Worm (Caenorhabditis elegans): ENCODE results near the gene C10C6.3.

C10C6.3 gene

DNA sequence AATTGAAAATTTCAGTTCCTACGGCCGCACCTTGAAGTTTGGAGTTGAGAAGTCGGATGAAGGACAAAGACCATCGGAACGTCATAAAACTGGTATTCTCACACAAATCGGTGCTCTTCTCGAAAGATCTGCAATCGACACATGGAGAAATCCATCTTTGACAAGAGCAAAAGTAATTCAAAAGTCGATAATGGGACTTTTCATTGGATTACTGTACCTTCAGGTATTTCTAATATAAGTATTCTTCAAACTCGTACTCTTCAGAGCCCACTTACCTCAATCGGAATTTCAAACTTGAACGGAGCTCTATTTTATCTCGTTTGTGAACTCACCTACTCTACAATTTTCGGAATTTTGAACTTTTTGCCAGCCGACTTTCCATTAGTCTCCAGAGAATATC, 7.0 kb upstream of the C10C6.3 start:
- TF ChIP-seq R02D3.7 (tag; optimal IDR thresholded peaks at IDR 0.05) (no peak), lsy-12 (tag; optimal IDR thresholded peaks at IDR 0.05) (no peak), fos-1 (tag; optimal IDR thresholded peaks at IDR 0.05) (no peak), egl-5 (tag; optimal IDR thresholded peaks at IDR 0.05) (no peak), aly-2 (tag; optimal IDR thresholded peaks at IDR 0.05) (no peak), elt-2 (tag; optimal IDR thresholded peaks at IDR 0.05) (no peak), ceh-9 (tag; optimal IDR thresholded peaks at IDR 0.05) (no peak), skn-1 (tag; optimal IDR thresholded peaks at IDR 0.05) (no peak)

DNA sequence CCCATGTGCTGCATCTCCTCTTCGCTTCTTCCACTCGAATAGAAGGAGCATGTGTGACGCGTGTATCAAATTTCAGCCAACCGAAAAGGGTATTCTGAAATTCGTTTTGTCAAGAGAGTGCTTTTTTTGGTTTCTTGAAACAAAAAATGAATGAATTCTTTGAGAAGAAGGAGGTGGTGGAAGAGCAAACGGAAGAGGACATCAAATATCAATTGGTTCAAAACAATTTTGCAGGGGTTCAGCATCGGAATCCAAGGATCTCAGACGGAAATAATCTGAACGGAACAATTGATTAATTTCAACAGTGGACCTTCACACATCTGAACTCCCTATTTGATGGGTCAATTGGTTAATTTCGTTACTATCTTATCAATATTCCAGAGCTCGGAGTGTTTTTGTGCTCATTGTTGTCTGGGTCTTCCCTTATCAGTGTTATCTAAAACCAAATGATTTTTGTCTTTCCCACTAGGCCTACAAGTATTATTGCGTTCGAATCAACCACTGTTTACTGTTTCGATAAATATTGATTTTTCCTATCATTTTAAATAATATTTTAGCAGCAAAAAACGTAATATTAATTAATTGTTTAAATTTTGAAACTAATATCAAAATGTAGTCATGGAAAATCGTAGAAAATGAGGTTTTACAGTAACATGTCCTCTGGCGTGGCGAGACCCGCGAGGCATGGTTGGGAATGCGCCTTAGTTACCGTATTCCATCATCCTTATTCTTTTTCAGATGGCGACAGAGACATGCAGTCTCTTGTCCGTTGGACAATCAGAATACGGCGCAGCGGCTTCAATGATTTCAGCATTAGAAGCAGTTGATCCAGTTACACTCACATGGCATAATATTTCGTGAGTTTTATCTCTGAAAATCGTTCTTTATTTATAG, 4.9 kb upstream of the C10C6.3 start, which contains the start of the genes C10C6.13 and wht-2:
C10C6.13 (minus strand) TSS at position 51 of the 894 bp plus-strand sequence.
wht-2 (plus strand) TSS at position 739 of the 894 bp plus-strand sequence.
- TF ChIP-seq pha-4 (tag; optimal IDR thresholded peaks at IDR 0.05) (peak; percentile 19), jun-1 (tag; optimal IDR thresholded peaks at IDR 0.05) (no peak), tbx-2 (tag; optimal IDR thresholded peaks at IDR 0.05) (no peak), lsy-12 (tag; optimal IDR thresholded peaks at IDR 0.05) (no peak), pqm-1 (tag; optimal IDR thresholded peaks at IDR 0.05) (peak; percentile 62), nhr-28 (tag; optimal IDR thresholded peaks at IDR 0.05) (no peak), ceh-82 (tag; optimal IDR thresholded peaks at IDR 0.05) (no peak), nhr-12 (tag; optimal IDR thresholded peaks at IDR 0.05) (no peak), nhr-77 (tag; optimal IDR thresholded peaks at IDR 0.05) (no peak), elt-2 (tag; optimal IDR thresholded peaks at IDR 0.05) (peak; percentile 82)

DNA sequence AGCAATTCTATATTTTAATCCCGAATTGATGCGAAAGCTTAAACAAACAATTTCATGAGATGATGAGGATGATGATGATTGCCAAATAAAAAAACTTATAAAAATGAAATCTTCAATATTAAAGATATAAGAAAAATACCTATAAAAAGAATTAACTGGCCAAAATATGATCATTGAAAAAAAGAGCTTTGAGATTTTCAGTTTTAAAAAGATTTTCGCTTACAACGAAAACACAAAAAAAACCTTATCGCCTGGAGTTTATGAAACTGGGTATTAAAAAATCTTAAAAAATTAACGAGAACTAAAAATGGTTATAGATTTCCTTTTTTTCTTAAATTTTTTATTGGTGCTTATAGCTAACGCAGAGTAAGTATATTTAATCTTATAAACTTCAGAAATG, 2.4 kb upstream of the C10C6.3 start, which contains the start of gene C10C6.7:
C10C6.7 (minus strand) TSS at position 101 of the 400 bp plus-strand sequence.
- TF ChIP-seq ztf-4 (tag; optimal IDR thresholded peaks at IDR 0.05): no peak
- TF ChIP-seq zag-1 (tag; optimal IDR thresholded peaks at IDR 0.05): no peak
- TF ChIP-seq egl-5 (tag; optimal IDR thresholded peaks at IDR 0.05): no peak
- TF ChIP-seq ceh-9 (tag; optimal IDR thresholded peaks at IDR 0.05): no peak
- no peak for TF ChIP-seq pqm-1 (tag; optimal IDR thresholded peaks at IDR 0.05)
- no peak for TF ChIP-seq ceh-28 (tag; optimal IDR thresholded peaks at IDR 0.05)
- TF ChIP-seq lsy-12 (tag; optimal IDR thresholded peaks at IDR 0.05): no peak
- no peak for TF ChIP-seq hmg-11 (tag; optimal IDR thresholded peaks at IDR 0.05)
- TF ChIP-seq eor-1 (tag; optimal IDR thresholded peaks at IDR 0.05): no peak
- no peak for TF ChIP-seq ceh-82 (tag; optimal IDR thresholded peaks at IDR 0.05)
- no peak for TF ChIP-seq elt-3 (tag; optimal IDR thresholded peaks at IDR 0.05)
- no peak for TF ChIP-seq nfya-1 (tag; optimal IDR thresholded peaks at IDR 0.05; ENCODE audit: insufficient read depth)
- TF ChIP-seq jun-1 (tag; optimal IDR thresholded peaks at IDR 0.05): no peak
- TF ChIP-seq fos-1 (tag; optimal IDR thresholded peaks at IDR 0.05): no peak
- TF ChIP-seq snpc-4 (tag; optimal IDR thresholded peaks at IDR 0.05): no peak
- no peak for TF ChIP-seq nhr-23 (tag; optimal IDR thresholded peaks at IDR 0.05)

DNA sequence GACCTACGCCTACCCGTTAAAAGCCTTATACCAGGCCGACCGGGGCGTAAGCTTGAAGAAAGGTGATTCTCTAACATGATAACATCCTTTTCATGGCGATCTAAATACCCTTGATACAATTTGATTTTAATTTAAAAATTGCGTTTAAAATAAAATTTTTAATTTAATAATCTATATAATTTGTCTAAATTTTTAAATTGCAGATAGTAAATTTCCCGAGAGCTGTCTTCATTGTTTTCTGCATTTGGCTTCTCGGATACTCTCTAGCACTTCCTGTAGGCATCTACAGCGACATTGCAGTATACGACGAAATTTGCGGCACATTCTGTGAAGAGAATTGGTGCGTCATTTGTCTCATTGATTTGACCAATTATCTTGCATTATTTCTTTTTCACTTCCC, 3.7 kb downstream of the C10C6.3 start:
- TF ChIP-seq eor-1 (tag; optimal IDR thresholded peaks at IDR 0.05) (no peak), lin-39 (tag; optimal IDR thresholded peaks at IDR 0.05) (peak; percentile 19), nhr-43 (tag; optimal IDR thresholded peaks at IDR 0.05; ENCODE audit: poor library complexity, severe bottlenecking) (no peak)

DNA sequence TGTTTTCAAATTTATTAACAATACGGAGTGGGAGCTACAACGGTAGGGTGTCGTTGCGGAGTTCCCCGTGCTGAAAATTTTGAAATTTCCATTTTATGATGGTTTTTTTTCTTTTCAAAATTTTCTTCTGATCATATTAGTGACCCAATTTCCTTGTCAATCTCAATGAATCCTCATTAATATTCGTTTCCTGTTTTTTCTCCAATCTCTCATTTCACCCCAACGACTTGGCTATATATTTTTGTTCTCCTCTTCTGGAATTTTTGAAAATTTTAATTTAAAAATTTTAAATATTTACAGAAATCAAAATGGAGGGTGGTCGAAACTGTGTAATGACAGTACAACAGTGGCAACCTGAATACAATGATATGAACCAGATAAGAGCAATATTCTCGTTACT, 5.3 kb downstream of the C10C6.3 start, which contains the start of gene npr-3:
npr-3 (plus strand) TSS at position 301 of the 400 bp plus-strand sequence.
- TF ChIP-seq lin-15B (tag; optimal IDR thresholded peaks at IDR 0.05) (no peak), nhr-25 (tag; optimal IDR thresholded peaks at IDR 0.05) (no peak), fkh-2 (tag; optimal IDR thresholded peaks at IDR 0.05) (no peak)

DNA sequence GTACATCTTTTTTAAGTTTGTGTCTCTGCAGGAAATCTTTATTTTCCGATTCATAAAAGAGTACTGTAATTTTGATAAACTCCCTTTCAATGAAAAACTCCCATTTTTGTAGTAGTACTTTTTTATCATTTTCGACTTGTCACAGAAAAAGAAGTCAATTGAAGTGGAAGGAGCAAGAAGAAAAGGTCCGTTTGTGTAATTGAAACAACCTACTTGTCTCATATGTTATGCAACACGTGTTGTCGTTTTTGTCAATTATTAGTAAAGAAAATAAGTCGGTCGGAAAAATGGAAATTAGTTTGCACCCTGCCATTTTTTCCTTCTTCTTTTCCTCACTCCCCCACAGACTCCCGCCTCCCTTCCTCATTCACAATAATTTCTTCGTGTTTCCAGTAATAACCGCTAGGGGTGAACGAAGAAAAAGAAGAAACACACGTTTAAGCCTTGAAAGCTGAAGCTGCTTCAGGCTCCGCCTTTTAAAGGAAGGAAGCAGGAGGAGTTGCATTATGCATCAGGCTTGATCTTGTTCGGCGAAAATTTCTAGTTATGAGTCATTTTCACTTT, 6.2 kb downstream of the C10C6.3 start:
- TF ChIP-seq unc-62 (GFP tag; optimal IDR thresholded peaks at IDR 0.05) (no peak), ztf-11 (tag; optimal IDR thresholded peaks at IDR 0.05) (no peak), nfya-1 (tag; optimal IDR thresholded peaks at IDR 0.05; ENCODE audit: insufficient read depth) (peak; percentile 13)
